Worm (Caenorhabditis elegans): Measurements from ENCODE around the gene pals-38.

Gene pals-38

DNA sequence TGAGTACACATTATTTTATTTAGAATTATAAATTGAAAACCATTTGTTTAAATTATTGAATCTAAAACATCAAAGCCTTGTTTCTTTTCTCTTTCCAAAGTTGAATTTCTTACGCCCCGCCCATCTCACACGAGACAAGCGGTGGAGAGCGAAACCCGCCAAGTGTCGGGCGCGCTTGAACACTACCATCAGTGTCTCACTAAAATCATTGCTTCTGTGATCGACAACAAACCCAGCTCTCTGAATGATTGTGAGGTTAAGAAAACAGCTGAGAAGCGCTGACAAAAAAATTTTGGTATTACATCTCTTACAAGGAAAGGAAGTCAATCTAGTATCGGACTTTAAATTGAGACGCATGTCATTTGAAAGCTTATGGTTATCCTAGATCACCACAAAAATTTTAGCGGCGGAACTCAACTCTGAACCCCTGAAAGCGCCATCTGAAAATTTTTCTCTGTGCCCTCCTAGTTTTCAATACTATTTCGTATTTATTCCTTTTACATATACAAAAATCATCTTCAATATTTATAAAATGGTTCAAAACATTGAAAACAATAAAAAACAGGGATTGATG, 44.4 kb upstream of the pals-38 start (continued):
- TF ChIP-seq lir-1 (GFP tag; conservative IDR thresholded peaks at IDR 0.05) (0 out of 2 replicates have a peak, but pooled peaks have one; percentile 23), let-526 (GFP tag; IDR thresholded peaks at IDR 0.05) (no peak), ekl-4 (GFP tag; IDR thresholded peaks at IDR 0.05) (peak; percentile 93), chd-7 (tag; optimal IDR thresholded peaks at IDR 0.05) (no peak), nhr-90 (tag; optimal IDR thresholded peaks at IDR 0.05) (no peak), snpc-1.1 (tag; optimal IDR thresholded peaks at IDR 0.05; ENCODE audit: insufficient read depth) (peak; percentile 100), ceh-100 (GFP tag; IDR thresholded peaks at IDR 0.05) (peak; percentile 71), nhr-27 (tag; optimal IDR thresholded peaks at IDR 0.05) (no peak), F55B11.4 (tag; optimal IDR thresholded peaks at IDR 0.05; ENCODE audit: borderline replicate concordance, insufficient read depth) (no peak), dox-1 (GFP tag; IDR thresholded peaks at IDR 0.05) (peak; percentile 94), F49E8.2 (tag; optimal IDR thresholded peaks at IDR 0.05; ENCODE audit: insufficient read depth) (peak; percentile 85), ztf-25 (GFP tag; IDR thresholded peaks at IDR 0.05) (no peak), gei-17 (GFP tag; optimal IDR thresholded peaks at IDR 0.05) (no peak), die-1 (tag; optimal IDR thresholded peaks at IDR 0.05) (peak; percentile 9), ceh-79 (tag; optimal IDR thresholded peaks at IDR 0.05) (no peak), lsl-1 (GFP tag; optimal IDR thresholded peaks at IDR 0.05) (peak; percentile 70), egrh-3 (GFP tag; IDR thresholded peaks at IDR 0.05) (0 out of 2 replicates have a peak, but pooled peaks have one; percentile 23), ZK185.1 (tag; optimal IDR thresholded peaks at IDR 0.05; ENCODE audit: poor library complexity, severe bottlenecking) (peak; percentile 79), hlh-12 (tag; optimal IDR thresholded peaks at IDR 0.05) (no peak), attf-3 (GFP tag; conservative IDR thresholded peaks at IDR 0.05) (peak; percentile 75), ztf-18 (tag; optimal IDR thresholded peaks at IDR 0.05) (peak; percentile 87), sdz-38 (tag; optimal IDR thresholded peaks at IDR 0.05) (no peak), somi-1 (GFP tag; optimal IDR thresholded peaks at IDR 0.05) (no peak), B0035.1 (tag; optimal IDR thresholded peaks at IDR 0.05) (no peak), lin-40 (tag; optimal IDR thresholded peaks at IDR 0.05) (peak; percentile 54), hlh-26 (GFP tag; conservative IDR thresholded peaks at IDR 0.05) (no peak), snpc-1.3 (tag; optimal IDR thresholded peaks at IDR 0.05; ENCODE audit: insufficient read depth) (peak; percentile 97), tbp1 (GFP tag; optimal IDR thresholded peaks at IDR 0.05) (peak; percentile 82), atf-7 (tag; optimal IDR thresholded peaks at IDR 0.05) (peak; percentile 10), Y53F4B.3 (GFP tag; IDR thresholded peaks at IDR 0.05) (peak; percentile 46), T26A5.8 (tag; optimal IDR thresholded peaks at IDR 0.05) (no peak), F37B4.10 (GFP tag; IDR thresholded peaks at IDR 0.05) (no peak), ceh-27 (GFP tag; optimal IDR thresholded peaks at IDR 0.05) (no peak), mes-4 (tag; optimal IDR thresholded peaks at IDR 0.05) (peak; percentile 40), sea-2 (GFP tag; IDR thresholded peaks at IDR 0.05) (no peak), bed-1 (GFP tag; IDR thresholded peaks at IDR 0.05) (no peak), Y56A3A.18 (GFP tag; IDR thresholded peaks at IDR 0.05) (peak; percentile 90), lin-54 (GFP tag; optimal IDR thresholded peaks at IDR 0.05) (peak; percentile 82), nfya-1 (tag; optimal IDR thresholded peaks at IDR 0.05; ENCODE audit: borderline replicate concordance, insufficient read depth) (no peak), C06A6.2 (GFP tag; conservative IDR thresholded peaks at IDR 0.05) (no peak), F57A8.1 (GFP tag; optimal IDR thresholded peaks at IDR 0.05) (no peak), madf-10 (tag; optimal IDR thresholded peaks at IDR 0.05) (peak; percentile 38), madf-3 (GFP tag; IDR thresholded peaks at IDR 0.05) (0 out of 2 replicates have a peak, but pooled peaks have one; percentile 7), F23B12.7 (tag; optimal IDR thresholded peaks at IDR 0.05; ENCODE audit: insufficient read depth) (peak; percentile 56), nhr-179 (tag; optimal IDR thresholded peaks at IDR 0.05) (no peak), F39B2.1 (GFP tag; IDR thresholded peaks at IDR 0.05) (0 out of 2 replicates have a peak, but pooled peaks have one; percentile 85), nfya-2 (GFP tag; IDR thresholded peaks at IDR 0.05) (no peak)
